Fruit fly (Drosophila melanogaster) whole organism, embryonic: ENCODE results near the gene CG43759.

ENCODE experiments used
- ATbp ChIP-seq: fragments of 200-800 bp; sonication (Bioruptor generic); optimal IDR thresholded peaks from 2 replicates; lab custom pipeline; 2017; ENCODE audit warnings: missing biosample characterization, mild to moderate bottlenecking, missing genetic modification characterization, missing genetic modification reagents
- Asciz ChIP-seq: fragments of 200-800 bp; sonication (Bioruptor generic); optimal IDR thresholded peaks from 2 replicates; lab custom pipeline; 2017; ENCODE audit warnings: missing biosample characterization, mild to moderate bottlenecking, missing genetic modification characterization, missing genetic modification reagents
- CG10147 ChIP-seq: fragments of 200-800 bp; sonication (Bioruptor generic); optimal IDR thresholded peaks from 2 replicates; lab custom pipeline; 2019; ENCODE audit warnings: missing biosample characterization, mild to moderate bottlenecking, missing genetic modification characterization, moderate library complexity
- CG1024 ChIP-seq: fragments of 200-800 bp; sonication (Bioruptor generic); IDR thresholded peaks from 2 replicates; pipeline ENCODE4 v1.3.6; 2022; ENCODE audit warnings: missing biosample characterization, missing genetic modification characterization
- CG10654 ChIP-seq: fragments of 200-800 bp; sonication (Bioruptor generic); optimal IDR thresholded peaks from 2 replicates; lab custom pipeline; 2016; ENCODE audit warnings: missing biosample characterization, missing genetic modification characterization
- CG11398 ChIP-seq: fragments of 200-800 bp; sonication (Bioruptor generic); optimal IDR thresholded peaks from 2 replicates; lab custom pipeline; 2016; ENCODE audit warnings: missing biosample characterization, missing genetic modification characterization
- CG14441 ChIP-seq: fragments of 200-800 bp; sonication (Bioruptor generic); IDR thresholded peaks from 2 replicates; pipeline ENCODE4 v1.3.6; 2022; ENCODE audit warnings: missing biosample characterization, missing genetic modification characterization
- CG16813 ChIP-seq: fragments of 200-800 bp; sonication (Bioruptor generic); IDR thresholded peaks from 3 replicates; pipeline ENCODE4 v1.3.6; 2022; ENCODE audit warnings: missing biosample characterization, missing genetic modification characterization; ENCODE audit not compliant: partially characterized antibody
- CG17829 ChIP-seq: fragments of 200-800 bp; optimal IDR thresholded peaks from 2 replicates; lab custom pipeline; 2019; ENCODE audit warnings: missing biosample characterization, mild to moderate bottlenecking, missing genetic modification characterization, moderate library complexity
- CG18599 ChIP-seq: fragments of 200-800 bp; sonication (Bioruptor generic); optimal IDR thresholded peaks from 3 replicates; lab custom pipeline; 2017; ENCODE audit warnings: missing biosample characterization, missing genetic modification characterization, mild to moderate bottlenecking, moderate library complexity, missing genetic modification reagents
- CG30431 ChIP-seq: fragments of 200-800 bp; sonication (Bioruptor generic); optimal IDR thresholded peaks from 2 replicates; lab custom pipeline; 2017; ENCODE audit warnings: missing biosample characterization, missing genetic modification characterization
- CG3838 ChIP-seq: fragments of 200-800 bp; sonication (Bioruptor generic); optimal IDR thresholded peaks from 3 replicates; lab custom pipeline; 2016; ENCODE audit warnings: missing biosample characterization, missing genetic modification characterization
- CG4328 ChIP-seq: fragments of 200-800 bp; sonication (Bioruptor generic); optimal IDR thresholded peaks from 3 replicates; lab custom pipeline; 2017; ENCODE audit warnings: missing biosample characterization, missing genetic modification reagents, missing genetic modification characterization
- CG43689 ChIP-seq: fragments of 200-800 bp; sonication (Bioruptor generic); IDR thresholded peaks from 2 replicates; pipeline ENCODE4 v1.3.6; 2022; ENCODE audit warnings: missing biosample characterization, missing genetic modification characterization
- CG5953 ChIP-seq: fragments of 200-800 bp; sonication (Bioruptor generic); IDR thresholded peaks from 2 replicates; pipeline ENCODE4 v1.3.6; 2022; ENCODE audit warnings: missing biosample characterization, missing genetic modification characterization
- CG8478 ChIP-seq: fragments of >200 bp; optimal IDR thresholded peaks from 2 replicates; lab custom pipeline; 2018
- CG9437 ChIP-seq: fragments of 200-800 bp; sonication (Bioruptor generic); optimal IDR thresholded peaks from 2 replicates; lab custom pipeline; 2018; ENCODE audit warnings: missing biosample characterization, mild to moderate bottlenecking, missing genetic modification characterization
- CG9932 ChIP-seq: fragments of 200-800 bp; sonication (Bioruptor generic); IDR thresholded peaks from 2 replicates; pipeline ENCODE4 v1.3.6; 2022; ENCODE audit warnings: missing biosample characterization, missing genetic modification characterization
- CoRest ChIP-seq: fragments of 200-800 bp; sonication (Bioruptor generic); optimal IDR thresholded peaks from 3 replicates; lab custom pipeline; 2018; ENCODE audit warnings: missing biosample characterization, mild to moderate bottlenecking, missing genetic modification characterization, moderate library complexity
- D19B ChIP-seq: fragments of 200-800 bp; sonication (Bioruptor generic); optimal IDR thresholded peaks from 2 replicates; lab custom pipeline; 2017; ENCODE audit warnings: missing biosample characterization, mild to moderate bottlenecking, missing genetic modification characterization
- Dip3 ChIP-seq: fragments of 200-800 bp; sonication (Bioruptor generic); optimal IDR thresholded peaks from 3 replicates; lab custom pipeline; 2016; ENCODE audit warnings: missing biosample characterization, missing genetic modification characterization
- Dref ChIP-seq: fragments of 200-800 bp; sonication (Bioruptor generic); IDR thresholded peaks from 2 replicates; pipeline ENCODE4 v1.3.6; 2022; ENCODE audit warnings: missing biosample characterization, missing genetic modification characterization
- Gsc ChIP-seq: fragments of 200-800 bp; sonication (Bioruptor generic); IDR thresholded peaks from 2 replicates; pipeline ENCODE4 v1.3.6; 2022; ENCODE audit warnings: missing biosample characterization, missing genetic modification characterization
- HLH54F ChIP-seq: fragments of 200-800 bp; sonication (Bioruptor generic); optimal IDR thresholded peaks from 3 replicates; lab custom pipeline; 2016; ENCODE audit warnings: missing biosample characterization, missing genetic modification characterization
- Hr39 ChIP-seq: fragments of >200 bp; optimal IDR thresholded peaks from 2 replicates; lab custom pipeline; 2017
- NC2α ChIP-seq: fragments of 200-800 bp; sonication (Bioruptor generic); optimal IDR thresholded peaks from 2 replicates; lab custom pipeline; 2016; ENCODE audit warnings: missing biosample characterization, missing genetic modification characterization
- NC2β ChIP-seq: fragments of 200-800 bp; sonication (Bioruptor generic); optimal IDR thresholded peaks from 2 replicates; lab custom pipeline; 2016; ENCODE audit warnings: missing biosample characterization, missing genetic modification characterization
- Poxn ChIP-seq: fragments of 200-800 bp; sonication (Bioruptor generic); IDR thresholded peaks from 2 replicates; pipeline ENCODE4 v1.3.6; 2022; ENCODE audit warnings: missing biosample characterization, missing genetic modification characterization
- Rfx ChIP-seq: fragments of 200-800 bp; sonication (Bioruptor generic); IDR thresholded peaks from 2 replicates; pipeline ENCODE4 v1.3.6; 2022; ENCODE audit warnings: missing biosample characterization, missing genetic modification characterization
- Spps ChIP-seq: fragments of 200-800 bp; sonication (Bioruptor generic); optimal IDR thresholded peaks from 2 replicates; lab custom pipeline; 2018; ENCODE audit warnings: missing biosample characterization, mild to moderate bottlenecking, missing genetic modification characterization
- Ssrp ChIP-seq: fragments of 200-800 bp; sonication (Bioruptor generic); optimal IDR thresholded peaks from 2 replicates; lab custom pipeline; 2018; ENCODE audit warnings: missing biosample characterization, mild to moderate bottlenecking, missing genetic modification characterization, moderate library complexity
- Usf ChIP-seq: fragments of 200-800 bp; sonication (Bioruptor generic); optimal IDR thresholded peaks from 2 replicates; lab custom pipeline; 2017; ENCODE audit warnings: missing genotype, missing biosample characterization, missing genetic modification characterization
- Xbp1 ChIP-seq: fragments of 200-800 bp; sonication (Bioruptor generic); optimal IDR thresholded peaks from 3 replicates; lab custom pipeline; 2016; ENCODE audit warnings: missing biosample characterization, mild to moderate bottlenecking, missing genetic modification characterization
- Xrp1 ChIP-seq: fragments of 200-800 bp; sonication (Bioruptor generic); IDR thresholded peaks from 2 replicates; pipeline ENCODE4 v1.3.6; 2022; ENCODE audit warnings: missing biosample characterization, missing genetic modification characterization
- bcd ChIP-seq: fragments of 200-800 bp; sonication (Bioruptor generic); optimal IDR thresholded peaks from 2 replicates; lab custom pipeline; 2017; ENCODE audit warnings: missing biosample characterization, mild to moderate bottlenecking, missing genetic modification characterization
- cas ChIP-seq: fragments of 200-800 bp; sonication (Bioruptor generic); IDR thresholded peaks from 2 replicates; pipeline ENCODE4 v1.3.6; 2022; ENCODE audit warnings: missing biosample characterization, missing genetic modification characterization
- disco-r ChIP-seq: fragments of 200-800 bp; sonication (Bioruptor generic); optimal IDR thresholded peaks from 2 replicates; lab custom pipeline; 2016; ENCODE audit warnings: missing biosample characterization, missing genetic modification characterization
- inv ChIP-seq: fragments of 200-800 bp; sonication (Bioruptor generic); IDR thresholded peaks from 2 replicates; pipeline ENCODE4 v1.3.6; 2022; ENCODE audit warnings: missing biosample characterization, missing genetic modification characterization; ENCODE audit not compliant: partially characterized antibody
- jing ChIP-seq: fragments of 200-800 bp; sonication (Bioruptor generic); optimal IDR thresholded peaks from 2 replicates; lab custom pipeline; 2018; ENCODE audit warnings: missing biosample characterization, mild to moderate bottlenecking, missing genetic modification characterization
- lbe ChIP-seq: fragments of 200-800 bp; sonication (Bioruptor generic); optimal IDR thresholded peaks from 2 replicates; lab custom pipeline; 2016; ENCODE audit warnings: missing biosample characterization, mild to moderate bottlenecking, missing genetic modification characterization
- lov ChIP-seq, 2 experiments: fragments of 200-800 bp in 1 of 2; fragments of >200 bp in 1 of 2; sonication (Bioruptor generic) in 1 of 2; IDR thresholded peaks in 1 of 2; optimal IDR thresholded peaks in 1 of 2; 2 replicates in 1 of 2; 3 replicates in 1 of 2; pipeline versions ENCODE4 v1.3.6 to Lab custom; 2017 to 2022; ENCODE audit warnings: missing biosample characterization in 1 of 2, missing genetic modification characterization in 1 of 2
- nmo ChIP-seq: fragments of 200-800 bp; sonication (Bioruptor generic); optimal IDR thresholded peaks from 2 replicates; lab custom pipeline; 2018; ENCODE audit warnings: missing biosample characterization, mild to moderate bottlenecking, missing genetic modification characterization, moderate library complexity
- pros ChIP-seq: fragments of 200-800 bp; sonication (Bioruptor generic); optimal IDR thresholded peaks from 3 replicates; lab custom pipeline; 2019; ENCODE audit warnings: missing biosample characterization, mild to moderate bottlenecking, missing genetic modification characterization, moderate library complexity
- row ChIP-seq: fragments of 200-800 bp; sonication (Bioruptor generic); IDR thresholded peaks from 3 replicates; pipeline ENCODE4 v1.3.6; 2022; ENCODE audit warnings: missing biosample characterization, missing genetic modification characterization
- seq ChIP-seq: fragments of 200-800 bp; sonication (Bioruptor generic); IDR thresholded peaks from 2 replicates; pipeline ENCODE4 v1.3.6; 2022; ENCODE audit warnings: missing biosample characterization, missing genetic modification characterization
- tin ChIP-seq: fragments of 200-800 bp; sonication (Bioruptor generic); optimal IDR thresholded peaks from 3 replicates; lab custom pipeline; 2016; ENCODE audit warnings: missing biosample characterization, missing genetic modification characterization
- tll ChIP-seq, 2 experiments: fragments of 200-800 bp in 1 of 2; fragments of >200 bp in 1 of 2; sonication (Bioruptor generic) in 1 of 2; optimal IDR thresholded peaks; 2 replicates each; lab custom pipeline; 2017 to 2019; ENCODE audit warnings: missing biosample characterization in 2 of 2, missing genetic modification characterization in 2 of 2, mild to moderate bottlenecking in 1 of 2, moderate library complexity in 1 of 2
- tna ChIP-seq: fragments of 200-800 bp; sonication (Bioruptor generic); IDR thresholded peaks from 2 replicates; pipeline ENCODE4 v1.3.6; 2022; ENCODE audit warnings: missing biosample characterization, missing genetic modification characterization; ENCODE audit not compliant: partially characterized antibody
- ttk ChIP-seq: fragments of 200-800 bp; sonication (Bioruptor generic); IDR thresholded peaks from 2 replicates; pipeline ENCODE4 v2.1.2; 2022; ENCODE audit warnings: missing biosample characterization, missing genetic modification characterization
- z ChIP-seq: fragments of 200-800 bp; sonication (Bioruptor generic); IDR thresholded peaks from 3 replicates; pipeline ENCODE4 v1.3.6; 2022; ENCODE audit warnings: missing biosample characterization, missing genetic modification characterization

Gene CG43759

dm6 chrX:19018102-19018814, 88.1 kb downstream of the CG43759 start (continued):
- peak; percentile 71 for TF ChIP-seq Spps (tag; lab: Kevin White, UChicago)
- peak; percentile 91 for TF ChIP-seq CG18599 (GFP tag; lab: Kevin White, UChicago)
- no peak for TF ChIP-seq Poxn (GFP tag; lab: Robert Waterston, UW)
- TF ChIP-seq tll (GFP tag; optimal IDR thresholded peaks at IDR 0.05; lab: Kevin White, UChicago) = no peak
- TF ChIP-seq CoRest (tag; lab: Kevin White, UChicago) = peak; percentile 84
- TF ChIP-seq ATbp (GFP tag; lab: Kevin White, UChicago) = peak; percentile 89
- peak; percentile 82 for TF ChIP-seq bcd (GFP tag; lab: Kevin White, UChicago)
- TF ChIP-seq CG1024 (GFP tag; lab: Robert Waterston, UW) = peak; percentile 71
- TF ChIP-seq pros (GFP tag; lab: Kevin White, UChicago) = peak; percentile 96
- peak; percentile 84 for TF ChIP-seq CG17829
- TF ChIP-seq Xrp1 (GFP tag; lab: Robert Waterston, UW) = peak; percentile 91
- TF ChIP-seq disco-r (GFP tag; lab: Kevin White, UChicago) = peak; percentile 50
- peak; percentile 70 for TF ChIP-seq CG10147
- TF ChIP-seq row (GFP tag; lab: Robert Waterston, UW) = peak; percentile 91
- peak; percentile 82 for TF ChIP-seq CG30431 (GFP tag; lab: Kevin White, UChicago)
- TF ChIP-seq lbe (GFP tag; lab: Kevin White, UChicago) = no peak
- peak; percentile 47 for TF ChIP-seq Dip3 (GFP tag; lab: Kevin White, UChicago)
- peak; percentile 84 for TF ChIP-seq ttk
- peak; percentile 56 for TF ChIP-seq CG10654 (GFP tag; lab: Kevin White, UChicago)
- TF ChIP-seq Hr39 (lab: Kevin White, UChicago) = no peak
- peak; percentile 57 for TF ChIP-seq CG3838 (GFP tag; lab: Kevin White, UChicago)
- TF ChIP-seq Asciz (GFP tag; lab: Kevin White, UChicago) = peak; percentile 64
- TF ChIP-seq tin (GFP tag; lab: Kevin White, UChicago) = peak; percentile 78
- TF ChIP-seq Usf (GFP tag; lab: Kevin White, UChicago) = peak; percentile 34
- peak; percentile 76 for TF ChIP-seq jing (GFP tag; lab: Kevin White, UChicago)
- TF ChIP-seq NC2β = peak; percentile 81
- peak; percentile 67 for TF ChIP-seq NC2α (GFP tag; lab: Kevin White, UChicago)
- peak; percentile 69 for TF ChIP-seq CG43689 (GFP tag; lab: Robert Waterston, UW)
- no peak for TF ChIP-seq CG16813 (GFP tag; lab: Robert Waterston, UW)
- TF ChIP-seq D19B (GFP tag; lab: Kevin White, UChicago) = peak; percentile 42
- TF ChIP-seq cas = no peak
- TF ChIP-seq CG4328 = peak; percentile 64
- no peak for TF ChIP-seq lov (optimal IDR thresholded peaks at IDR 0.05; lab: Kevin White, UChicago)
- TF ChIP-seq lov (GFP tag; IDR thresholded peaks at IDR 0.05; lab: Robert Waterston, UW) = peak; percentile 79; the same call in 1 of the 3 replicates
- peak; percentile 42; the same call in 1 of the 2 replicates for TF ChIP-seq Gsc (GFP tag; lab: Robert Waterston, UW)
- TF ChIP-seq CG9932 (GFP tag; lab: Robert Waterston, UW) = peak; percentile 61
- TF ChIP-seq CG14441 = peak; percentile 75
- peak; percentile 80 for TF ChIP-seq Rfx (GFP tag; lab: Robert Waterston, UW)
- TF ChIP-seq CG8478 = no peak
- TF ChIP-seq z (GFP tag; lab: Robert Waterston, UW) = peak; percentile 61; the same call in 1 of the 3 replicates
- peak; percentile 66 for TF ChIP-seq CG11398 (GFP tag; lab: Kevin White, UChicago)
- TF ChIP-seq CG9437 (GFP tag; lab: Kevin White, UChicago) = peak; percentile 46
- peak; percentile 75 for TF ChIP-seq CG5953 (GFP tag; lab: Robert Waterston, UW)
- no peak for TF ChIP-seq Dref
- TF ChIP-seq HLH54F = peak; percentile 57
- TF ChIP-seq nmo (GFP tag; lab: Kevin White, UChicago) = peak; percentile 80
- peak; percentile 79 for TF ChIP-seq seq (GFP tag; lab: Robert Waterston, UW)
- no peak for TF ChIP-seq inv
- TF ChIP-seq Ssrp (tag; lab: Kevin White, UChicago) = peak; percentile 80
- peak; percentile 83 for TF ChIP-seq Xbp1 (GFP tag; lab: Kevin White, UChicago)
- no peak for TF ChIP-seq tna
